Fruit fly (Drosophila melanogaster) whole organism, embryonic: Measurements from ENCODE around the gene tho2.

Source experiments
- Blimp-1 ChIP-seq: fragments of 200-800 bp; sonication (Bioruptor generic); optimal IDR thresholded peaks from 3 replicates; lab custom pipeline; 2018; ENCODE audit warnings: missing biosample characterization, missing genetic modification characterization, mild to moderate bottlenecking, moderate library complexity, missing genetic modification reagents
- CG10209 ChIP-seq: fragments of 200-800 bp; sonication (Bioruptor generic); optimal IDR thresholded peaks from 3 replicates; lab custom pipeline; 2017; ENCODE audit warnings: missing biosample characterization, mild to moderate bottlenecking, missing genetic modification characterization, missing genetic modification reagents
- CG10431 ChIP-seq: fragments of 200-800 bp; sonication (Bioruptor generic); optimal IDR thresholded peaks from 3 replicates; lab custom pipeline; 2018; ENCODE audit warnings: missing biosample characterization, mild to moderate bottlenecking, missing genetic modification characterization
- CG10462 ChIP-seq: fragments of 200-800 bp; sonication (Bioruptor generic); optimal IDR thresholded peaks from 2 replicates; lab custom pipeline; 2016; ENCODE audit warnings: missing biosample characterization, missing genetic modification characterization
- CG13296 ChIP-seq: fragments of 200-800 bp; sonication (Bioruptor generic); optimal IDR thresholded peaks from 3 replicates; lab custom pipeline; 2018; ENCODE audit warnings: missing biosample characterization, mild to moderate bottlenecking, missing genetic modification characterization
- CG13775 ChIP-seq: fragments of 200-800 bp; sonication (Bioruptor generic); optimal IDR thresholded peaks from 3 replicates; lab custom pipeline; 2017; ENCODE audit warnings: missing biosample characterization, mild to moderate bottlenecking, missing genetic modification characterization
- CG15479 ChIP-seq: fragments of 200-800 bp; sonication (Bioruptor generic); optimal IDR thresholded peaks from 3 replicates; lab custom pipeline; 2019; ENCODE audit warnings: missing biosample characterization, mild to moderate bottlenecking, missing genetic modification characterization, moderate library complexity
- CG15696 ChIP-seq: fragments of 200-800 bp; sonication (Bioruptor generic); optimal IDR thresholded peaks from 2 replicates; lab custom pipeline; 2019; ENCODE audit warnings: missing biosample characterization, mild to moderate bottlenecking, missing genetic modification characterization, moderate library complexity
- CG17385 ChIP-seq: fragments of 200-800 bp; sonication (Bioruptor generic); optimal IDR thresholded peaks from 3 replicates; lab custom pipeline; 2018; ENCODE audit warnings: missing biosample characterization, mild to moderate bottlenecking, missing genetic modification characterization
- CG2120 ChIP-seq: fragments of 200-800 bp; sonication (Bioruptor generic); optimal IDR thresholded peaks from 3 replicates; lab custom pipeline; 2016; ENCODE audit warnings: missing biosample characterization, missing genetic modification characterization
- CG2875 ChIP-seq: fragments of 200-800 bp; sonication (Bioruptor generic); optimal IDR thresholded peaks from 2 replicates; lab custom pipeline; 2017; ENCODE audit warnings: missing biosample characterization, mild to moderate bottlenecking, missing genetic modification characterization, missing genetic modification reagents
- CG30431 ChIP-seq: fragments of 200-800 bp; sonication (Bioruptor generic); optimal IDR thresholded peaks from 2 replicates; lab custom pipeline; 2017; ENCODE audit warnings: missing biosample characterization, missing genetic modification characterization
- CG3163 ChIP-seq: fragments of 200-800 bp; sonication (Bioruptor generic); optimal IDR thresholded peaks from 3 replicates; lab custom pipeline; 2016; ENCODE audit warnings: missing biosample characterization, missing genetic modification characterization
- CG34422 ChIP-seq: fragments of 200-800 bp; sonication (Bioruptor generic); IDR thresholded peaks from 3 replicates; pipeline ENCODE4 v1.3.6; 2022; ENCODE audit warnings: missing biosample characterization, missing genetic modification characterization
- CG3995 ChIP-seq: fragments of 200-800 bp; sonication (Bioruptor generic); optimal IDR thresholded peaks from 3 replicates; lab custom pipeline; 2016; ENCODE audit warnings: missing biosample characterization, missing genetic modification characterization
- CG7271 ChIP-seq: fragments of 200-800 bp; sonication (Bioruptor generic); optimal IDR thresholded peaks from 2 replicates; lab custom pipeline; 2018; ENCODE audit warnings: missing biosample characterization, mild to moderate bottlenecking, missing genetic modification characterization, moderate library complexity
- CG8290 ChIP-seq, 3 experiments: fragments of 200-800 bp; sonication (Bioruptor generic); optimal IDR thresholded peaks; 2 replicates each; lab custom pipeline; 2016 to 2019; ENCODE audit warnings: missing biosample characterization in 3 of 3, missing genetic modification characterization in 3 of 3, mild to moderate bottlenecking in 2 of 3, moderate library complexity in 1 of 3
- CG9876 ChIP-seq: fragments of 200-800 bp; sonication (Bioruptor generic); optimal IDR thresholded peaks from 2 replicates; lab custom pipeline; 2016; ENCODE audit warnings: missing biosample characterization, missing genetic modification characterization
- CoRest ChIP-seq: fragments of 200-800 bp; sonication (Bioruptor generic); optimal IDR thresholded peaks from 3 replicates; lab custom pipeline; 2018; ENCODE audit warnings: missing biosample characterization, mild to moderate bottlenecking, missing genetic modification characterization, moderate library complexity
- Dfd ChIP-seq, 2 experiments: fragments of >200 bp; optimal IDR thresholded peaks; 2 replicates each; lab custom pipeline; 2017; ENCODE audit warnings: missing biosample characterization in 2 of 2, missing genetic modification characterization in 2 of 2
- Drgx ChIP-seq: fragments of 200-800 bp; sonication (Bioruptor generic); IDR thresholded peaks from 2 replicates; pipeline ENCODE4 v1.3.6; 2022; ENCODE audit warnings: missing biosample characterization, missing genetic modification characterization
- Ets65A ChIP-seq: fragments of 200-800 bp; sonication (Bioruptor generic); peaks from one replicate; lab custom pipeline; 2016; ENCODE audit warnings: missing biosample characterization, missing genetic modification characterization
- HHEX ChIP-seq: fragments of 200-800 bp; sonication (Bioruptor generic); optimal IDR thresholded peaks from 3 replicates; lab custom pipeline; 2017; ENCODE audit warnings: missing biosample characterization, mild to moderate bottlenecking, missing genetic modification characterization, missing genetic modification reagents
- HLH54F ChIP-seq: fragments of 200-800 bp; sonication (Bioruptor generic); optimal IDR thresholded peaks from 3 replicates; lab custom pipeline; 2016; ENCODE audit warnings: missing biosample characterization, missing genetic modification characterization
- HmgZ ChIP-seq: fragments of 200-800 bp; sonication (Bioruptor generic); optimal IDR thresholded peaks from 2 replicates; lab custom pipeline; 2018; ENCODE audit warnings: missing biosample characterization, mild to moderate bottlenecking, missing genetic modification characterization
- NFAT ChIP-seq: fragments of 200-800 bp; sonication (Bioruptor generic); IDR thresholded peaks from 2 replicates; pipeline ENCODE4 v1.3.6; 2022; ENCODE audit warnings: missing biosample characterization, missing genetic modification characterization
- NfI ChIP-seq: fragments of 200-800 bp; sonication (Bioruptor generic); optimal IDR thresholded peaks from 3 replicates; lab custom pipeline; 2018; ENCODE audit warnings: missing biosample characterization, mild to moderate bottlenecking, missing genetic modification characterization, moderate library complexity
- Ptx1 ChIP-seq: fragments of 200-800 bp; sonication (Bioruptor generic); IDR thresholded peaks from 2 replicates; pipeline ENCODE4 v1.3.6; 2022; ENCODE audit warnings: missing biosample characterization, missing genetic modification characterization
- Sin3A ChIP-seq: fragments of >200 bp; optimal IDR thresholded peaks from 2 replicates; lab custom pipeline; 2018
- Spps ChIP-seq: fragments of 200-800 bp; sonication (Bioruptor generic); optimal IDR thresholded peaks from 2 replicates; lab custom pipeline; 2018; ENCODE audit warnings: missing biosample characterization, mild to moderate bottlenecking, missing genetic modification characterization
- Sry-β ChIP-seq: fragments of 200-800 bp; sonication (Bioruptor generic); optimal IDR thresholded peaks from 2 replicates; lab custom pipeline; 2018; ENCODE audit warnings: missing biosample characterization, mild to moderate bottlenecking, missing genetic modification characterization, moderate library complexity
- ap ChIP-seq: fragments of 200-800 bp; sonication (Bioruptor generic); IDR thresholded peaks from 2 replicates; pipeline ENCODE4 v1.3.6; 2022; ENCODE audit warnings: missing biosample characterization, missing genetic modification characterization
- az2 ChIP-seq: fragments of 200-800 bp; sonication (Bioruptor generic); optimal IDR thresholded peaks from 3 replicates; lab custom pipeline; 2016; ENCODE audit warnings: missing biosample characterization, missing genetic modification characterization
- br ChIP-seq: fragments of >200 bp; optimal IDR thresholded peaks from 2 replicates; lab custom pipeline; 2017
- chm ChIP-seq: fragments of 200-800 bp; sonication (Bioruptor generic); IDR thresholded peaks from 2 replicates; pipeline ENCODE4 v1.3.6; 2022; ENCODE audit warnings: missing biosample characterization, missing genetic modification characterization
- chn ChIP-seq: fragments of 200-800 bp; sonication (Bioruptor generic); optimal IDR thresholded peaks from 2 replicates; lab custom pipeline; 2016; ENCODE audit warnings: missing biosample characterization, missing genetic modification characterization
- crp ChIP-seq, 2 experiments: fragments of 200-800 bp; sonication (Bioruptor generic); optimal IDR thresholded peaks; 2 replicates in 1 of 2; 3 replicates in 1 of 2; lab custom pipeline; 2017; ENCODE audit warnings: missing biosample characterization in 2 of 2, missing genetic modification characterization in 2 of 2, mild to moderate bottlenecking in 1 of 2, moderate library complexity in 1 of 2
- cwo ChIP-seq: fragments of 200-800 bp; sonication (Bioruptor generic); optimal IDR thresholded peaks from 3 replicates; lab custom pipeline; 2017; ENCODE audit warnings: missing biosample characterization, missing genetic modification characterization, mild to moderate bottlenecking, moderate library complexity, missing genetic modification reagents
- dimm ChIP-seq: fragments of 200-800 bp; sonication (Bioruptor generic); IDR thresholded peaks from 2 replicates; pipeline ENCODE4 v1.3.6; 2022; ENCODE audit warnings: missing biosample characterization, missing genetic modification characterization
- fd64A ChIP-seq: fragments of 200-800 bp; sonication (Bioruptor generic); optimal IDR thresholded peaks from 3 replicates; lab custom pipeline; 2018; ENCODE audit warnings: missing biosample characterization, mild to moderate bottlenecking, missing genetic modification characterization
- fu2 ChIP-seq: fragments of 200-800 bp; sonication (Bioruptor generic); optimal IDR thresholded peaks from 2 replicates; lab custom pipeline; 2016; ENCODE audit warnings: missing biosample characterization, missing genetic modification characterization
- hkb ChIP-seq, 2 experiments: fragments of 200-800 bp in 1 of 2; fragments of >200 bp in 1 of 2; sonication (Bioruptor generic) in 1 of 2; IDR thresholded peaks in 1 of 2; optimal IDR thresholded peaks in 1 of 2; 2 replicates each; pipeline versions ENCODE4 v1.3.6 to Lab custom; 2017 to 2022; ENCODE audit warnings: missing biosample characterization in 1 of 2, missing genetic modification characterization in 1 of 2
- ken ChIP-seq: fragments of 200-800 bp; sonication (Bioruptor generic); IDR thresholded peaks from 3 replicates; pipeline ENCODE4 v1.3.6; 2022; ENCODE audit warnings: missing biosample characterization, missing genetic modification characterization
- klu ChIP-seq: fragments of 200-800 bp; sonication (Bioruptor generic); IDR thresholded peaks from 2 replicates; pipeline ENCODE4 v1.3.6; 2022; ENCODE audit warnings: missing biosample characterization, missing genetic modification characterization
- pnt ChIP-seq: fragments of 200-800 bp; sonication (Bioruptor generic); optimal IDR thresholded peaks from 3 replicates; lab custom pipeline; 2016; ENCODE audit warnings: missing biosample characterization, missing genetic modification characterization
- pzg ChIP-seq: fragments of 200-800 bp; sonication (Bioruptor generic); optimal IDR thresholded peaks from 3 replicates; lab custom pipeline; 2018; ENCODE audit warnings: missing biosample characterization, mild to moderate bottlenecking, missing genetic modification characterization, moderate library complexity
- repo ChIP-seq: fragments of 200-800 bp; sonication (Bioruptor generic); optimal IDR thresholded peaks from 2 replicates; lab custom pipeline; 2016; ENCODE audit warnings: missing biosample characterization, missing genetic modification characterization
- rib ChIP-seq: fragments of 200-800 bp; sonication (Bioruptor generic); IDR thresholded peaks from 2 replicates; pipeline ENCODE4 v1.3.6; 2022; ENCODE audit warnings: missing biosample characterization, missing genetic modification characterization
- sd ChIP-seq: fragments of 200-800 bp; sonication (Bioruptor generic); optimal IDR thresholded peaks from 3 replicates; lab custom pipeline; 2018; ENCODE audit warnings: missing biosample characterization, mild to moderate bottlenecking, missing genetic modification characterization, moderate library complexity
- so ChIP-seq: fragments of 200-800 bp; sonication (Bioruptor generic); IDR thresholded peaks from 3 replicates; pipeline ENCODE4 v1.3.6; 2022; ENCODE audit warnings: missing biosample characterization, missing genetic modification characterization
- vvl ChIP-seq: fragments of 200-800 bp; sonication (Bioruptor generic); IDR thresholded peaks from 2 replicates; pipeline ENCODE4 v1.3.6; 2022; ENCODE audit warnings: missing biosample characterization, missing genetic modification characterization

The tho2 gene

DNA sequence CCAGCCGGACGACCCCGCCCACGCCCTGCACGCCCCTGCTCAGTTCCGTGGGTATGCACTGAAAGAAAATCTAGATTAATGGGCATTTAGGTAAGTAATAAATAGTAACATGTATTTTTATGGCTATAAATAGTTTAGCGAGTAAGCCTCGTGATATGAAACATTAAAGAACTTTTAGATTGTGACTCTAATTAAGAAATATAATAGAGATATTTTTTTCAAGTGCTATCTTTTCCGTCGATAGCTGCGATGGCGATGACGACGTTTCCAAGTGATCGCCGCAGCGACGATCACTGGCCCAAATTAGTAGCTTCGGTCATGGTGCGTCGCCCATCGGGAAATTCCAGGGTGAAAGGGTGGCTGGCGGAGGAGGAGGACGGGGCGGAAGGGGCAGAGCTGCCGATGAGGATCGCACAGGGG lies 35.1 kb upstream of the tho2 start (continued):
- TF ChIP-seq HmgZ (tag; lab: Kevin White, UChicago) (peak; percentile 84), CG17385 (GFP tag; lab: Kevin White, UChicago) (peak; percentile 86), rib (GFP tag; lab: Robert Waterston, UW) (peak; percentile 73), Dfd (GFP tag; optimal IDR thresholded peaks at IDR 0.05; lab: Kevin White, UChicago) (no peak), Blimp-1 (GFP tag; lab: Kevin White, UChicago) (peak; percentile 94), Sry-β (GFP tag; lab: Kevin White, UChicago) (peak; percentile 18), so (GFP tag; lab: Robert Waterston, UW) (peak; percentile 90), CG13296 (GFP tag; lab: Kevin White, UChicago) (peak; percentile 72), chm (peak; percentile 92), vvl (peak; percentile 96), CG15479 (GFP tag; lab: Kevin White, UChicago) (no peak), CG3995 (GFP tag; lab: Kevin White, UChicago) (no peak), CG2120 (GFP tag; lab: Kevin White, UChicago) (peak; percentile 73), CG8290 (GFP tag; optimal IDR thresholded peaks at IDR 0.05; lab: Kevin White, UChicago) (peak; percentile 73), CG8290 (tag; optimal IDR thresholded peaks at IDR 0.05; lab: Kevin White, UChicago) (peak; percentile 26 to 81), dimm (GFP tag; lab: Robert Waterston, UW) (peak; percentile 79), NfI (GFP tag; lab: Kevin White, UChicago) (peak; percentile 79), hkb (optimal IDR thresholded peaks at IDR 0.05; lab: Kevin White, UChicago) (no peak), hkb (GFP tag; IDR thresholded peaks at IDR 0.05; lab: Robert Waterston, UW) (peak; percentile 95), HLH54F (GFP tag; lab: Kevin White, UChicago) (peak; percentile 52), Spps (tag; lab: Kevin White, UChicago) (peak; percentile 91), HHEX (peak; percentile 87), Sin3A (lab: Kevin White, UChicago) (no peak), CG15696 (tag; lab: Kevin White, UChicago) (peak; percentile 85), fu2 (no peak), Drgx (GFP tag; lab: Robert Waterston, UW) (peak; percentile 86), CG30431 (peak; percentile 78), sd (tag; lab: Kevin White, UChicago) (peak; percentile 54), fd64A (GFP tag; lab: Kevin White, UChicago) (peak; percentile 82), chn (GFP tag; lab: Kevin White, UChicago) (peak; percentile 79), CG3163 (peak; percentile 9), CG10431 (peak; percentile 69), Ets65A (GFP tag; lab: Kevin White, UChicago) (peak; percentile 98), CoRest (tag; lab: Kevin White, UChicago) (peak; percentile 86), CG10209 (GFP tag; lab: Kevin White, UChicago) (peak; percentile 90), Ptx1 (GFP tag; lab: Robert Waterston, UW) (peak; percentile 92), ap (peak; percentile 91), pnt (GFP tag; lab: Kevin White, UChicago) (peak; percentile 74), CG2875 (peak; percentile 91), br (lab: Kevin White, UChicago) (no peak), klu (peak; percentile 64), CG34422 (GFP tag; lab: Robert Waterston, UW) (peak; percentile 88), CG7271 (tag; lab: Kevin White, UChicago) (peak; percentile 71), CG9876 (GFP tag; lab: Kevin White, UChicago) (peak; percentile 34), NFAT (GFP tag; lab: Robert Waterston, UW) (peak; percentile 61), cwo (GFP tag; lab: Kevin White, UChicago) (peak; percentile 82), pzg (GFP tag; lab: Kevin White, UChicago) (no peak), CG13775 (GFP tag; lab: Kevin White, UChicago) (peak; percentile 77), repo (GFP tag; lab: Kevin White, UChicago) (peak; percentile 75), az2 (GFP tag; lab: Kevin White, UChicago) (peak; percentile 90), CG10462 (GFP tag; lab: Kevin White, UChicago) (peak; percentile 54), crp (GFP tag; optimal IDR thresholded peaks at IDR 0.05; lab: Kevin White, UChicago) (peak in 1 of 2 experiments; percentile 37), ken (GFP tag; lab: Robert Waterston, UW) (peak; percentile 91)
